Fruit fly (Drosophila melanogaster) whole organism, embryonic: Measurements from ENCODE around the gene PIG-Q.

Experiments
- Aef1 ChIP-seq: fragments of 200-800 bp; sonication (Bioruptor generic); IDR thresholded peaks from 3 replicates; pipeline ENCODE4 v1.3.6; 2022; ENCODE audit warnings: missing biosample characterization, missing genetic modification characterization
- CG1024 ChIP-seq: fragments of 200-800 bp; sonication (Bioruptor generic); IDR thresholded peaks from 2 replicates; pipeline ENCODE4 v1.3.6; 2022; ENCODE audit warnings: missing biosample characterization, missing genetic modification characterization
- CG12071 ChIP-seq: fragments of 200-800 bp; sonication (Bioruptor generic); optimal IDR thresholded peaks from 3 replicates; lab custom pipeline; 2018; ENCODE audit warnings: missing biosample characterization, mild to moderate bottlenecking, missing genetic modification characterization
- CG12659 ChIP-seq: fragments of 200-800 bp; sonication (Bioruptor generic); optimal IDR thresholded peaks from 3 replicates; lab custom pipeline; 2017; ENCODE audit warnings: mild to moderate bottlenecking, missing biosample characterization, missing genetic modification reagents, missing genetic modification characterization
- CG13287 ChIP-seq: fragments of 200-800 bp; sonication (Bioruptor generic); IDR thresholded peaks from 2 replicates; pipeline ENCODE4 v1.3.6; 2022; ENCODE audit warnings: missing biosample characterization, missing genetic modification characterization; ENCODE audit not compliant: partially characterized antibody
- CG14667 ChIP-seq: fragments of 200-800 bp; sonication (Bioruptor generic); IDR thresholded peaks from 2 replicates; pipeline ENCODE4 v1.3.6; 2022; ENCODE audit warnings: missing biosample characterization, missing genetic modification characterization
- CG14710 ChIP-seq: fragments of 200-800 bp; sonication (Bioruptor generic); optimal IDR thresholded peaks from 3 replicates; lab custom pipeline; 2019; ENCODE audit warnings: missing biosample characterization, mild to moderate bottlenecking, missing genetic modification characterization, moderate library complexity
- CG15514 ChIP-seq: fragments of 200-800 bp; sonication (Bioruptor generic); optimal IDR thresholded peaks from 3 replicates; lab custom pipeline; 2017; ENCODE audit warnings: missing biosample characterization, missing genetic modification characterization, mild to moderate bottlenecking, moderate library complexity, missing genetic modification reagents
- CG1603 ChIP-seq: fragments of 200-800 bp; sonication (Bioruptor generic); optimal IDR thresholded peaks from 2 replicates; lab custom pipeline; 2019; ENCODE audit warnings: missing biosample characterization, mild to moderate bottlenecking, missing genetic modification characterization, moderate library complexity
- CG16813 ChIP-seq: fragments of 200-800 bp; sonication (Bioruptor generic); IDR thresholded peaks from 3 replicates; pipeline ENCODE4 v1.3.6; 2022; ENCODE audit warnings: missing biosample characterization, missing genetic modification characterization; ENCODE audit not compliant: partially characterized antibody
- CG2129 ChIP-seq: fragments of 200-800 bp; sonication (Bioruptor generic); IDR thresholded peaks from 2 replicates; pipeline ENCODE4 v1.3.6; 2022; ENCODE audit warnings: missing biosample characterization, missing genetic modification characterization; ENCODE audit not compliant: partially characterized antibody
- CG30020 ChIP-seq: fragments of 200-800 bp; optimal IDR thresholded peaks from 2 replicates; lab custom pipeline; 2019; ENCODE audit warnings: missing biosample characterization, mild to moderate bottlenecking, missing genetic modification characterization, moderate library complexity
- CG4854 ChIP-seq: fragments of 200-800 bp; sonication (Bioruptor generic); optimal IDR thresholded peaks from 2 replicates; lab custom pipeline; 2016; ENCODE audit warnings: missing biosample characterization, missing genetic modification characterization, inconsistent platforms
- CG6791 ChIP-seq: fragments of 200-800 bp; sonication (Bioruptor generic); IDR thresholded peaks from 3 replicates; pipeline ENCODE4 v1.3.6; 2022; ENCODE audit warnings: missing biosample characterization, missing genetic modification characterization; ENCODE audit not compliant: partially characterized antibody
- CG7357 ChIP-seq: fragments of 200-800 bp; sonication (Bioruptor generic); IDR thresholded peaks from 3 replicates; pipeline ENCODE4 v1.3.6; 2022; ENCODE audit warnings: missing biosample characterization, missing genetic modification characterization
- CG8765 ChIP-seq: fragments of 200-800 bp; sonication (Bioruptor generic); IDR thresholded peaks from 2 replicates; pipeline ENCODE4 v1.3.6; 2022; ENCODE audit warnings: missing biosample characterization, missing genetic modification characterization
- CG8944 ChIP-seq: fragments of 200-800 bp; sonication (Bioruptor generic); optimal IDR thresholded peaks from 3 replicates; lab custom pipeline; 2016; ENCODE audit warnings: missing biosample characterization, missing genetic modification characterization
- CG9797 ChIP-seq: fragments of 200-800 bp; sonication (Bioruptor generic); optimal IDR thresholded peaks from 3 replicates; lab custom pipeline; 2018; ENCODE audit warnings: missing biosample characterization, mild to moderate bottlenecking, missing genetic modification characterization
- CG9932 ChIP-seq: fragments of 200-800 bp; sonication (Bioruptor generic); IDR thresholded peaks from 2 replicates; pipeline ENCODE4 v1.3.6; 2022; ENCODE audit warnings: missing biosample characterization, missing genetic modification characterization
- Dll ChIP-seq: fragments of 200-800 bp; sonication (Bioruptor generic); IDR thresholded peaks from 4 replicates; pipeline ENCODE4 v1.3.6; 2022; ENCODE audit warnings: missing biosample characterization, missing genetic modification characterization; ENCODE audit not compliant: partially characterized antibody
- Dp ChIP-seq: fragments of 200-800 bp; sonication (Bioruptor generic); optimal IDR thresholded peaks from 2 replicates; lab custom pipeline; 2018; ENCODE audit warnings: missing biosample characterization, mild to moderate bottlenecking, missing genetic modification characterization, moderate library complexity
- Dref ChIP-seq: fragments of 200-800 bp; sonication (Bioruptor generic); IDR thresholded peaks from 2 replicates; pipeline ENCODE4 v1.3.6; 2022; ENCODE audit warnings: missing biosample characterization, missing genetic modification characterization
- Gug ChIP-seq: fragments of 200-800 bp; sonication (Bioruptor generic); IDR thresholded peaks from 4 replicates; pipeline ENCODE4 v1.3.6; 2022; ENCODE audit warnings: missing biosample characterization, missing genetic modification characterization
- HLH4C ChIP-seq: fragments of 200-800 bp; sonication (Bioruptor generic); IDR thresholded peaks from 3 replicates; pipeline ENCODE4 v1.3.6; 2022; ENCODE audit warnings: missing biosample characterization, missing genetic modification characterization; ENCODE audit not compliant: partially characterized antibody
- NC2α ChIP-seq: fragments of 200-800 bp; sonication (Bioruptor generic); optimal IDR thresholded peaks from 2 replicates; lab custom pipeline; 2016; ENCODE audit warnings: missing biosample characterization, missing genetic modification characterization
- Oli ChIP-seq: fragments of 200-800 bp; sonication (Bioruptor generic); optimal IDR thresholded peaks from 2 replicates; lab custom pipeline; 2018; ENCODE audit warnings: missing biosample characterization, mild to moderate bottlenecking, missing genetic modification characterization, moderate library complexity
- Opbp ChIP-seq: fragments of 200-800 bp; sonication (Bioruptor generic); IDR thresholded peaks from 3 replicates; pipeline ENCODE4 v1.3.6; 2022; ENCODE audit warnings: missing biosample characterization, missing genetic modification characterization; ENCODE audit not compliant: partially characterized antibody
- Sin3A ChIP-seq: fragments of >200 bp; optimal IDR thresholded peaks from 2 replicates; lab custom pipeline; 2018
- Sry-δ ChIP-seq: fragments of 200-800 bp; sonication (Bioruptor generic); optimal IDR thresholded peaks from 2 replicates; lab custom pipeline; 2016; ENCODE audit warnings: missing biosample characterization, missing genetic modification characterization
- Ssrp ChIP-seq: fragments of 200-800 bp; sonication (Bioruptor generic); optimal IDR thresholded peaks from 2 replicates; lab custom pipeline; 2018; ENCODE audit warnings: missing biosample characterization, mild to moderate bottlenecking, missing genetic modification characterization, moderate library complexity
- amos ChIP-seq: fragments of 200-800 bp; sonication (Bioruptor generic); IDR thresholded peaks from 2 replicates; pipeline ENCODE4 v1.3.6; 2022; ENCODE audit warnings: missing biosample characterization, missing genetic modification characterization; ENCODE audit not compliant: partially characterized antibody
- crp ChIP-seq, 2 experiments: fragments of 200-800 bp; sonication (Bioruptor generic); optimal IDR thresholded peaks; 2 replicates in 1 of 2; 3 replicates in 1 of 2; lab custom pipeline; 2017; ENCODE audit warnings: missing biosample characterization in 2 of 2, missing genetic modification characterization in 2 of 2, mild to moderate bottlenecking in 1 of 2, moderate library complexity in 1 of 2
- fd64A ChIP-seq: fragments of 200-800 bp; sonication (Bioruptor generic); optimal IDR thresholded peaks from 3 replicates; lab custom pipeline; 2018; ENCODE audit warnings: missing biosample characterization, mild to moderate bottlenecking, missing genetic modification characterization
- gfzf ChIP-seq: fragments of 200-800 bp; sonication (Bioruptor generic); optimal IDR thresholded peaks from 2 replicates; lab custom pipeline; 2016; ENCODE audit warnings: missing biosample characterization, mild to moderate bottlenecking, missing genetic modification characterization, moderate library complexity
- hkb ChIP-seq, 2 experiments: fragments of 200-800 bp in 1 of 2; fragments of >200 bp in 1 of 2; sonication (Bioruptor generic) in 1 of 2; IDR thresholded peaks in 1 of 2; optimal IDR thresholded peaks in 1 of 2; 2 replicates each; pipeline versions ENCODE4 v1.3.6 to Lab custom; 2017 to 2022; ENCODE audit warnings: missing biosample characterization in 1 of 2, missing genetic modification characterization in 1 of 2
- lmd ChIP-seq: fragments of 200-800 bp; sonication (Bioruptor generic); IDR thresholded peaks from 2 replicates; pipeline ENCODE4 v1.3.6; 2022; ENCODE audit warnings: missing biosample characterization, missing genetic modification characterization
- mld ChIP-seq: fragments of 200-800 bp; sonication (Bioruptor generic); IDR thresholded peaks from 3 replicates; pipeline ENCODE4 v1.3.6; 2022; ENCODE audit warnings: missing biosample characterization, missing genetic modification characterization; ENCODE audit not compliant: partially characterized antibody
- nerfin-2 ChIP-seq: fragments of 200-800 bp; sonication (Bioruptor generic); IDR thresholded peaks from 2 replicates; pipeline ENCODE4 v1.3.6; 2022; ENCODE audit warnings: missing biosample characterization, missing genetic modification characterization; ENCODE audit not compliant: partially characterized antibody
- nmo ChIP-seq: fragments of 200-800 bp; sonication (Bioruptor generic); optimal IDR thresholded peaks from 2 replicates; lab custom pipeline; 2018; ENCODE audit warnings: missing biosample characterization, mild to moderate bottlenecking, missing genetic modification characterization, moderate library complexity
- onecut ChIP-seq: fragments of 200-800 bp; sonication (Bioruptor generic); IDR thresholded peaks from 2 replicates; pipeline ENCODE4 v1.3.6; 2022; ENCODE audit warnings: missing biosample characterization, missing genetic modification characterization
- pb ChIP-seq: fragments of 200-800 bp; sonication (Bioruptor generic); optimal IDR thresholded peaks from 3 replicates; lab custom pipeline; 2016; ENCODE audit warnings: missing biosample characterization, missing genetic modification characterization
- pfk ChIP-seq: fragments of 200-800 bp; sonication (Bioruptor generic); optimal IDR thresholded peaks from 2 replicates; lab custom pipeline; 2018; ENCODE audit warnings: missing biosample characterization, mild to moderate bottlenecking, missing genetic modification characterization, moderate library complexity
- row ChIP-seq: fragments of 200-800 bp; sonication (Bioruptor generic); IDR thresholded peaks from 3 replicates; pipeline ENCODE4 v1.3.6; 2022; ENCODE audit warnings: missing biosample characterization, missing genetic modification characterization
- ssp ChIP-seq: fragments of 200-800 bp; sonication (Bioruptor generic); IDR thresholded peaks from 2 replicates; pipeline ENCODE4 v1.3.6; 2022; ENCODE audit warnings: missing biosample characterization, missing genetic modification characterization
- tna ChIP-seq: fragments of 200-800 bp; sonication (Bioruptor generic); IDR thresholded peaks from 2 replicates; pipeline ENCODE4 v1.3.6; 2022; ENCODE audit warnings: missing biosample characterization, missing genetic modification characterization; ENCODE audit not compliant: partially characterized antibody
- trh ChIP-seq: fragments of 200-800 bp; sonication (Bioruptor generic); optimal IDR thresholded peaks from 2 replicates; lab custom pipeline; 2016; ENCODE audit warnings: missing biosample characterization, missing genetic modification characterization
- unc-4 ChIP-seq: fragments of 200-800 bp; sonication (Bioruptor generic); IDR thresholded peaks from 2 replicates; pipeline ENCODE4 v1.3.6; 2022; ENCODE audit warnings: missing biosample characterization, missing genetic modification characterization; ENCODE audit not compliant: partially characterized antibody

The PIG-Q gene

dm6 chrX:16331562-16332233, 27.2 kb upstream of the PIG-Q start (continued):
- peak; percentile 92 for TF ChIP-seq CG30020
- peak; percentile 11 for TF ChIP-seq nmo (GFP tag; lab: Kevin White, UChicago)
- TF ChIP-seq CG14710: peak; percentile 10
- TF ChIP-seq CG9932 (GFP tag; lab: Robert Waterston, UW): peak; percentile 69
- TF ChIP-seq Ssrp: no peak
- TF ChIP-seq Oli (tag; lab: Kevin White, UChicago): no peak
- peak; percentile 85 for TF ChIP-seq row (GFP tag; lab: Robert Waterston, UW)
- peak; percentile 60; the same call in 1 of the 3 replicates for TF ChIP-seq mld (GFP tag; lab: Robert Waterston, UW)
- no peak for TF ChIP-seq trh
- TF ChIP-seq CG1603 (tag; lab: Kevin White, UChicago): peak; percentile 59
- no peak for TF ChIP-seq pb (GFP tag; lab: Kevin White, UChicago)
- TF ChIP-seq NC2α: no peak
- TF ChIP-seq amos (GFP tag; lab: Robert Waterston, UW): peak; percentile 91
- peak; percentile 39 for TF ChIP-seq CG12659 (GFP tag; lab: Kevin White, UChicago)
- no peak for TF ChIP-seq onecut (GFP tag; lab: Robert Waterston, UW)
- peak; percentile 57 for TF ChIP-seq tna (GFP tag; lab: Robert Waterston, UW)
- no peak for TF ChIP-seq hkb (optimal IDR thresholded peaks at IDR 0.05; lab: Kevin White, UChicago)
- no peak for TF ChIP-seq hkb (GFP tag; IDR thresholded peaks at IDR 0.05; lab: Robert Waterston, UW)
- TF ChIP-seq Dref (GFP tag; lab: Robert Waterston, UW): peak; percentile 48
- peak; percentile 65 for TF ChIP-seq ssp
- peak; percentile 77 for TF ChIP-seq Dll (GFP tag; lab: Robert Waterston, UW)
- TF ChIP-seq nerfin-2: 0 out of 2 replicates have a peak, but pooled peaks have one; percentile 15
- TF ChIP-seq CG16813 (GFP tag; lab: Robert Waterston, UW): peak; percentile 86
- TF ChIP-seq CG2129 (GFP tag; lab: Robert Waterston, UW): peak; percentile 71
- TF ChIP-seq fd64A (GFP tag; lab: Kevin White, UChicago): no peak
- TF ChIP-seq CG9797: peak; percentile 72
- TF ChIP-seq Sry-δ: peak; percentile 89
- peak; percentile 71 for TF ChIP-seq unc-4 (GFP tag; lab: Robert Waterston, UW)
- TF ChIP-seq Opbp (GFP tag; lab: Robert Waterston, UW): peak; percentile 89
- peak in 1 of 2 experiments; percentile 8 for TF ChIP-seq crp (GFP tag; optimal IDR thresholded peaks at IDR 0.05; lab: Kevin White, UChicago)
- TF ChIP-seq CG6791 (GFP tag; lab: Robert Waterston, UW): peak; percentile 84
- TF ChIP-seq gfzf (GFP tag; lab: Kevin White, UChicago): peak; percentile 51
- TF ChIP-seq CG4854: no peak
- peak; percentile 84 for TF ChIP-seq CG13287 (GFP tag; lab: Robert Waterston, UW)
- TF ChIP-seq CG8765 (GFP tag; lab: Robert Waterston, UW): no peak
- no peak for TF ChIP-seq CG12071 (GFP tag; lab: Kevin White, UChicago)
- peak; percentile 12; the same call in 2 of the 3 replicates for TF ChIP-seq CG7357
- TF ChIP-seq HLH4C (GFP tag; lab: Robert Waterston, UW): peak; percentile 68
- TF ChIP-seq pfk (GFP tag; lab: Kevin White, UChicago): peak; percentile 95
- TF ChIP-seq lmd (GFP tag; lab: Robert Waterston, UW): no peak
- no peak for TF ChIP-seq CG8944 (GFP tag; lab: Kevin White, UChicago)
- TF ChIP-seq Dp: peak; percentile 24
- TF ChIP-seq CG1024 (GFP tag; lab: Robert Waterston, UW): 0 out of 2 replicates have a peak, but pooled peaks have one; percentile 10
- peak; percentile 21 for TF ChIP-seq Sin3A
- no peak for TF ChIP-seq CG14667 (GFP tag; lab: Robert Waterston, UW)
- no peak for TF ChIP-seq Aef1 (GFP tag; lab: Robert Waterston, UW)
- peak; percentile 90 for TF ChIP-seq CG15514 (GFP tag; lab: Kevin White, UChicago)
- no peak for TF ChIP-seq Gug (GFP tag; lab: Robert Waterston, UW)
